Fruit fly (Drosophila melanogaster): ENCODE measurements around the gene Slbp.

The Slbp gene

dm6 chr3R:29196967-29197611 is 44.0 kb upstream of the Slbp start, which contains the start of gene CG14515 (continued):
- TF ChIP-seq D (optimal IDR thresholded peaks at IDR 0.05) = no peak
- TF ChIP-seq D (GFP tag; optimal IDR thresholded peaks at IDR 0.05) = peak; percentile 21
- TF ChIP-seq CG17612 (GFP tag; IDR thresholded peaks at IDR 0.05) = no peak
- no peak for TF ChIP-seq YL-1 (GFP tag; optimal IDR thresholded peaks at IDR 0.05)
- no peak for TF ChIP-seq CG6254 (GFP tag; optimal IDR thresholded peaks at IDR 0.05)
- TF ChIP-seq Hmr (GFP tag; optimal IDR thresholded peaks at IDR 0.05) = no peak
- peak; percentile 49 for TF ChIP-seq dmrt99B (tag; optimal IDR thresholded peaks at IDR 0.05)
- TF ChIP-seq ac (GFP tag; optimal IDR thresholded peaks at IDR 0.05) = no peak
- no peak for TF ChIP-seq CG13624 (GFP tag; optimal IDR thresholded peaks at IDR 0.05)
- TF ChIP-seq sima (GFP tag; optimal IDR thresholded peaks at IDR 0.05) = no peak
- peak; percentile 20 for TF ChIP-seq CG2678 (tag; optimal IDR thresholded peaks at IDR 0.05)
- no peak for TF ChIP-seq kay (GFP tag; optimal IDR thresholded peaks at IDR 0.05)
- TF ChIP-seq gem (tag; optimal IDR thresholded peaks at IDR 0.05) = peak; percentile 38
- TF ChIP-seq Sox100B (GFP tag; optimal IDR thresholded peaks at IDR 0.05) = peak; percentile 47
- no peak for TF ChIP-seq emc (GFP tag; optimal IDR thresholded peaks at IDR 0.05)
- no peak for TF ChIP-seq bab2 (GFP tag; optimal IDR thresholded peaks at IDR 0.05)
- TF ChIP-seq CG9932 (GFP tag; IDR thresholded peaks at IDR 0.05) = no peak
- no peak for TF ChIP-seq hkb (optimal IDR thresholded peaks at IDR 0.05)
- TF ChIP-seq hkb (GFP tag; IDR thresholded peaks at IDR 0.05) = no peak
- no peak for TF ChIP-seq jigr1 (GFP tag; IDR thresholded peaks at IDR 0.05)
- 0 out of 3 replicates have a peak, but pooled peaks have one; percentile 30 for TF ChIP-seq dysf (GFP tag; IDR thresholded peaks at IDR 0.05)
- no peak for TF ChIP-seq sna (GFP tag; IDR thresholded peaks at IDR 0.05; ENCODE audit: partially characterized antibody)
- TF ChIP-seq gcm2 (GFP tag; optimal IDR thresholded peaks at IDR 0.05) = no peak
- TF ChIP-seq row (GFP tag; IDR thresholded peaks at IDR 0.05) = 0 out of 3 replicates have a peak, but pooled peaks have one; percentile 39
- peak; percentile 21 for TF ChIP-seq CG4424 (GFP tag; optimal IDR thresholded peaks at IDR 0.05)
- peak; percentile 39 for TF ChIP-seq CG7556 (GFP tag; optimal IDR thresholded peaks at IDR 0.05)
- TF ChIP-seq ind (GFP tag; optimal IDR thresholded peaks at IDR 0.05) = no peak
- TF ChIP-seq Gug (GFP tag; IDR thresholded peaks at IDR 0.05) = no peak
- TF ChIP-seq run (tag; optimal IDR thresholded peaks at IDR 0.05) = no peak
- 0 out of 2 replicates have a peak, but pooled peaks have one; percentile 28 for TF ChIP-seq CG17328 (GFP tag; IDR thresholded peaks at IDR 0.05)
- TF ChIP-seq Oli (tag; optimal IDR thresholded peaks at IDR 0.05) = peak; percentile 13
- TF ChIP-seq Bgb (GFP tag; IDR thresholded peaks at IDR 0.05; ENCODE audit: partially characterized antibody) = no peak

DNA sequence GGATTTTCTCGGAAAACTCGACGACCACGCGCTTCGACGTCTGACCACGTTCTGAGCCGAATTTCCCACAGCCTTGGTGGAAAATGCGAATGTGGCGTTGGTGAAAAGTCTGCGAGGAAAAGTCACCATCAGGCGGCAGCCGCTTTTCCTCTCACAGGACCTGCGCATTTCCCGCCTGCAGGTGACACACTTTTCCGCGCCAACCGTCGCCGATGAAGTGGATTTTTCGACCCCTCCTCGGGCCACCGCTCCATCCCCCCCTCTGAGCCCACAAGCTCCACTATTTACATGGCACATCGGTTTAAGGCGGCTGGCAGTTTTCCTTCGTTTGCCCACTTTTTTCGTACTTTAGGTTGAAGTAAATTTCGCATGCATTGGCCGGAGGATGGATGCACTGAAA is 41.9 kb upstream of the Slbp start, which contains the start of gene jus:
TSS of gene jus (minus strand) at position 38 of the 400 bp plus-strand sequence.
- no peak for TF ChIP-seq CG8359 (GFP tag; optimal IDR thresholded peaks at IDR 0.05; ENCODE audit: borderline replicate concordance)
- TF ChIP-seq CG12236 (GFP tag; optimal IDR thresholded peaks at IDR 0.05) = no peak
- TF ChIP-seq sna (GFP tag; IDR thresholded peaks at IDR 0.05; ENCODE audit: partially characterized antibody) = no peak
- no peak for TF ChIP-seq CG34422 (GFP tag; IDR thresholded peaks at IDR 0.05)
- no peak for TF ChIP-seq ken (GFP tag; IDR thresholded peaks at IDR 0.05)
- TF ChIP-seq CG13624 (GFP tag; optimal IDR thresholded peaks at IDR 0.05) = no peak
- TF ChIP-seq CG10321 (GFP tag; IDR thresholded peaks at IDR 0.05) = no peak
- TF ChIP-seq Tbp (GFP tag; optimal IDR thresholded peaks at IDR 0.05) = no peak
- no peak for TF ChIP-seq Trl (optimal IDR thresholded peaks at IDR 0.05)
- no peak for TF ChIP-seq Trl (GFP tag; optimal IDR thresholded peaks at IDR 0.05)
- no peak for TF ChIP-seq Fer2 (tag; optimal IDR thresholded peaks at IDR 0.05)
- peak; percentile 35 for TF ChIP-seq Hmr (GFP tag; optimal IDR thresholded peaks at IDR 0.05)
- no peak for TF ChIP-seq CkIIα-i1 (GFP tag; IDR thresholded peaks at IDR 0.05)
- TF ChIP-seq bbx (GFP tag; IDR thresholded peaks at IDR 0.05; ENCODE audit: partially characterized antibody) = no peak
- no peak for TF ChIP-seq GATAe (GFP tag; conservative IDR thresholded peaks at IDR 0.05)
- 0 out of 2 replicates have a peak, but pooled peaks have one; percentile 45 for TF ChIP-seq CG16779 (GFP tag; IDR thresholded peaks at IDR 0.05)
- TF ChIP-seq Mad (GFP tag; optimal IDR thresholded peaks at IDR 0.05) = no peak
- no peak for TF ChIP-seq CG31224 (GFP tag; IDR thresholded peaks at IDR 0.05)
- no peak for TF ChIP-seq chn (GFP tag; optimal IDR thresholded peaks at IDR 0.05)
- peak; percentile 55 for TF ChIP-seq Med (GFP tag)
- no peak for TF ChIP-seq H15 (GFP tag; IDR thresholded peaks at IDR 0.05)
- no peak for TF ChIP-seq CG14710 (tag; optimal IDR thresholded peaks at IDR 0.05)
- no peak for TF ChIP-seq CG18476 (GFP tag; optimal IDR thresholded peaks at IDR 0.05)

All from whole organism, embryonic.